Fruit fly (Drosophila melanogaster): Measurements from ENCODE around the gene CG31542.

Gene CG31542

DNA sequence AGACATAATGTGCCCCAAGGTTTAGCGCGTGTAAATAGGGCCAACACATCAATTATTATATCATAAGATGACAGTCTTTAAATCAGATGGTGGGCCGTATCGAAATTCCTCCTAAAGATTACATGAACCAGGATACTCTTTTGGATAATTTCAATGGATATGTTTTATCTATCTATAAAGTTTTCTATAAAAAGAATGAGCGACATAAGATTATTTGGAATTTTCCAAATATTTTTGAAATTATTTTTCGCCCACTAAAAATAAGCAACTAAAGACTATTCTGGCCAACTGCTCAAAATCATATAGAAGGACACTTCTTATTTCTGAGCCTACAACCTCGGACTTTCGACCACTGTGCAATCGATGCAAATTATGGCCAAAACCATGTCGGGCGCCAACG lies 39.0 kb upstream of the CG31542 start:
- peak; percentile 58; the same call in 1 of the 3 replicates for TF ChIP-seq CG8119 (GFP tag; IDR thresholded peaks at IDR 0.05)
- peak; percentile 52 for TF ChIP-seq Ets96B (tag; optimal IDR thresholded peaks at IDR 0.05)
- peak; percentile 1 for TF ChIP-seq CG6276 (GFP tag; optimal IDR thresholded peaks at IDR 0.05)
- peak; percentile 31 for TF ChIP-seq achi (GFP tag; optimal IDR thresholded peaks at IDR 0.05)
- TF ChIP-seq dac (GFP tag; optimal IDR thresholded peaks at IDR 0.05) = peak; percentile 25
- peak; percentile 3 for TF ChIP-seq Eip75B (GFP tag; optimal IDR thresholded peaks at IDR 0.05)
- no peak for TF ChIP-seq CG31627 (GFP tag; optimal IDR thresholded peaks at IDR 0.05)
- TF ChIP-seq CG6163 (GFP tag; IDR thresholded peaks at IDR 0.05) = peak; percentile 39; the same call in 1 of the 3 replicates
- peak; percentile 62 for TF ChIP-seq CG4318 (GFP tag; optimal IDR thresholded peaks at IDR 0.05)
- TF ChIP-seq eg (GFP tag; IDR thresholded peaks at IDR 0.05) = 0 out of 3 replicates have a peak, but pooled peaks have one; percentile 27
- peak; percentile 50 for TF ChIP-seq CG10631 (GFP tag; optimal IDR thresholded peaks at IDR 0.05)
- peak; percentile 30 for TF ChIP-seq pdm3 (GFP tag; optimal IDR thresholded peaks at IDR 0.05)
- TF ChIP-seq CG15336 (GFP tag; IDR thresholded peaks at IDR 0.05) = no peak; the same call in 1 of the 2 replicates
- peak; percentile 90 for TF ChIP-seq Eip78C (GFP tag)
- TF ChIP-seq ss (GFP tag; optimal IDR thresholded peaks at IDR 0.05) = no peak
- peak; percentile 9 for TF ChIP-seq CG6792 (GFP tag; optimal IDR thresholded peaks at IDR 0.05)
- no peak for TF ChIP-seq fkh (GFP tag; optimal IDR thresholded peaks at IDR 0.05)
- no peak for TF ChIP-seq CG8319 (GFP tag; optimal IDR thresholded peaks at IDR 0.05)
- TF ChIP-seq CG3919 (GFP tag; optimal IDR thresholded peaks at IDR 0.05) = peak; percentile 19
- peak; percentile 4 for TF ChIP-seq Hr39 (GFP tag; optimal IDR thresholded peaks at IDR 0.05)
- peak; percentile 8 for TF ChIP-seq Met (GFP tag; optimal IDR thresholded peaks at IDR 0.05)
- TF ChIP-seq acj6 (GFP tag; optimal IDR thresholded peaks at IDR 0.05) = peak; percentile 39
- TF ChIP-seq CG10669 (GFP tag; optimal IDR thresholded peaks at IDR 0.05) = peak; percentile 12
- peak; percentile 17 for TF ChIP-seq CG3032 (tag; optimal IDR thresholded peaks at IDR 0.05)
- peak; percentile 29 for TF ChIP-seq lz (GFP tag; optimal IDR thresholded peaks at IDR 0.05)
- TF ChIP-seq OdsH (GFP tag; optimal IDR thresholded peaks at IDR 0.05) = peak; percentile 47
- TF ChIP-seq Hr4 (GFP tag; optimal IDR thresholded peaks at IDR 0.05) = peak; percentile 74
- TF ChIP-seq spab (GFP tag; optimal IDR thresholded peaks at IDR 0.05) = peak; percentile 33
- no peak for TF ChIP-seq CG1621 (tag; optimal IDR thresholded peaks at IDR 0.05)
- TF ChIP-seq salr (GFP tag; optimal IDR thresholded peaks at IDR 0.05) = peak in 1 of 2 experiments; percentile 44
- peak; percentile 77 for TF ChIP-seq CG32006 (GFP tag; optimal IDR thresholded peaks at IDR 0.05)
- no peak for TF ChIP-seq svp (GFP tag)
- peak; percentile 19 for TF ChIP-seq esn (GFP tag; optimal IDR thresholded peaks at IDR 0.05)

DNA sequence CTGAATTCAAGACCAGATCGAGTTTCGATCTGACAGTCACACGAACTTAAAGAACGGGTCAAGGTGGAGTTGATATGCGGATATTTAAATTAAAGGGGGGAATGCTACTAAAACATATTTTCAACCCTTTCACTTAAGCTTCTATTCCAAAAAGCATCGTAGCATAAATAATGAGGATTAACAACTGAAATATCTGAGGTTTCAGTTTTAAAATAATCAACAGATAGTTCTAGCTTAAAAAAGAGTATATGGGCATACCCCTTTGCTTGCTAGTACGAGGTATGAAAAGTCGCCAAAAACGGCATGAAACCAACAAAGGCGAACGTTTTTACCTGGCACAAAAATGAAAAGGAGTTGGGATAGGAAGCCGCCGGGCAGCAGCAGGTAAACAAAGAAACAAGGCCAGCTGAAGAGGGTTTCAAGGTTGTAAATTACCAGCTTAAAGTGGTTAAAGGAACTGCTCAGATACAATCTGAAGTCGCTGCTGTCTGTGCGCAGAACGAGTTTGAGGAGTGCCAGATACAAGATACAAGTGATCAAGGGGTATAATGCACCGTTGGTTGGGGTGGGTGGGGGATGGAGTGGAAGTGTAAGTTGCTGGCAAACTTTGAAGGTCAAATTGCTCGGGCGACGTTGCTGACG lies 37.5 kb upstream of the CG31542 start:
- peak; percentile 51 for TF ChIP-seq CG31627 (GFP tag; optimal IDR thresholded peaks at IDR 0.05)
- TF ChIP-seq fkh (GFP tag; optimal IDR thresholded peaks at IDR 0.05) = no peak
- TF ChIP-seq CG8632 (GFP tag; optimal IDR thresholded peaks at IDR 0.05) = peak; percentile 24
- TF ChIP-seq Hr38 (GFP tag; optimal IDR thresholded peaks at IDR 0.05) = no peak
- peak; percentile 38 for TF ChIP-seq CG7368 (GFP tag; optimal IDR thresholded peaks at IDR 0.05)
- no peak for TF ChIP-seq CG9139 (GFP tag; optimal IDR thresholded peaks at IDR 0.05)
- TF ChIP-seq salr (GFP tag; optimal IDR thresholded peaks at IDR 0.05) = no peak
- TF ChIP-seq Lpt (GFP tag; optimal IDR thresholded peaks at IDR 0.05) = no peak
- TF ChIP-seq eg (GFP tag; IDR thresholded peaks at IDR 0.05) = no peak
- peak; percentile 49 for TF ChIP-seq lz (GFP tag; optimal IDR thresholded peaks at IDR 0.05)
- peak; percentile 65 for TF ChIP-seq Eip75B (GFP tag; optimal IDR thresholded peaks at IDR 0.05)
- peak; percentile 53 for TF ChIP-seq CG3919 (GFP tag; optimal IDR thresholded peaks at IDR 0.05)
- TF ChIP-seq CG15336 (GFP tag; IDR thresholded peaks at IDR 0.05) = no peak
- peak; percentile 49 for TF ChIP-seq pdm3 (GFP tag; optimal IDR thresholded peaks at IDR 0.05)
- TF ChIP-seq Smox (GFP tag; optimal IDR thresholded peaks at IDR 0.05) = peak; percentile 59
- peak; percentile 25 to 66 for TF ChIP-seq ss (GFP tag; optimal IDR thresholded peaks at IDR 0.05)
- TF ChIP-seq vri (GFP tag; optimal IDR thresholded peaks at IDR 0.05) = peak; percentile 39
- TF ChIP-seq cyc (GFP tag; optimal IDR thresholded peaks at IDR 0.05) = peak; percentile 46
- TF ChIP-seq fd85E (GFP tag; optimal IDR thresholded peaks at IDR 0.05) = no peak
- TF ChIP-seq esn (GFP tag; optimal IDR thresholded peaks at IDR 0.05) = peak; percentile 71
- TF ChIP-seq Hr39 (GFP tag; optimal IDR thresholded peaks at IDR 0.05) = peak; percentile 39
- TF ChIP-seq Eip78C (GFP tag) = peak; percentile 91
- TF ChIP-seq Ets21C (GFP tag; optimal IDR thresholded peaks at IDR 0.05) = no peak
- TF ChIP-seq Ets96B (tag; optimal IDR thresholded peaks at IDR 0.05) = peak; percentile 72
- peak; percentile 83 for TF ChIP-seq CG6854 (GFP tag; optimal IDR thresholded peaks at IDR 0.05)
- TF ChIP-seq CG3032 (tag; optimal IDR thresholded peaks at IDR 0.05) = peak; percentile 53
- peak; percentile 21 for TF ChIP-seq net (GFP tag; optimal IDR thresholded peaks at IDR 0.05)
- TF ChIP-seq CG11294 (GFP tag; IDR thresholded peaks at IDR 0.05) = no peak
- TF ChIP-seq CG6163 (GFP tag; IDR thresholded peaks at IDR 0.05) = peak; percentile 29; the same call in 1 of the 3 replicates
- no peak for TF ChIP-seq CG4318 (GFP tag; optimal IDR thresholded peaks at IDR 0.05)
- peak; percentile 60 for TF ChIP-seq OdsH (GFP tag; optimal IDR thresholded peaks at IDR 0.05)
- TF ChIP-seq Sox15 (GFP tag; optimal IDR thresholded peaks at IDR 0.05) = peak; percentile 43
- peak; percentile 35 for TF ChIP-seq fd59A (GFP tag; optimal IDR thresholded peaks at IDR 0.05)

Measured in whole organism, prepupa.